Fruit fly (Drosophila melanogaster): Measurements from ENCODE around the gene Paris.

DNA sequence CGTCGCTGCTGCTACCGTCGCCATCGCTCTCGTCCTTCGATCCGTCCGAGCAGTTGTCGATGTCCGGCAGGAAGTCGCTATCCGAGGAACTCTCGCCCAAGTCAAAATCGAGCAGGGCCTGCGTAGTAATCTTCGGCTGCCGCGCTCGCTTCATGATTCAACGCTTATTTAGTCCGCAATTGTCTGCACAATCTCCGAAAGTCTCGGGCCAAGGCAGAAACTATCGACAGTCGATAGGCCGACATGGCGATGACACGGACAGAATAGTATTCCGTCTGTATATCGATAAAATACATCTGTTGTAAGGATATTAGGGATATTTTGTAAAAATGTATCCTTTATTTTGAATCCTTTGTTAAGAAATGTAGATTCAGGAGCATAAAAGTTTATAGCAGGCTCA is 10.6 kb upstream of the Paris start, which contains the start of gene CG15439:
- TF ChIP-seq Myc (optimal IDR thresholded peaks at IDR 0.05) (no peak), h (optimal IDR thresholded peaks at IDR 0.05) (no peak), ttk (optimal IDR thresholded peaks at IDR 0.05) (no peak)
